Worm (Caenorhabditis elegans): ENCODE data around the gene ucp-4.

ucp-4 gene

ce11 chrV:9340318-9340717 is 6.2 kb downstream of the ucp-4 start:
- TF ChIP-seq ceh-13 (GFP tag; optimal IDR thresholded peaks at IDR 0.05) (no peak), ama-1 (optimal IDR thresholded peaks at IDR 0.05) (no peak)

ce11 chrV:9341814-9342213 is 7.7 kb downstream of the ucp-4 start:
- TF ChIP-seq scrt-1 (GFP tag; IDR thresholded peaks at IDR 0.05), result peak; percentile 40; the same call in 1 of the 2 replicates

DNA sequence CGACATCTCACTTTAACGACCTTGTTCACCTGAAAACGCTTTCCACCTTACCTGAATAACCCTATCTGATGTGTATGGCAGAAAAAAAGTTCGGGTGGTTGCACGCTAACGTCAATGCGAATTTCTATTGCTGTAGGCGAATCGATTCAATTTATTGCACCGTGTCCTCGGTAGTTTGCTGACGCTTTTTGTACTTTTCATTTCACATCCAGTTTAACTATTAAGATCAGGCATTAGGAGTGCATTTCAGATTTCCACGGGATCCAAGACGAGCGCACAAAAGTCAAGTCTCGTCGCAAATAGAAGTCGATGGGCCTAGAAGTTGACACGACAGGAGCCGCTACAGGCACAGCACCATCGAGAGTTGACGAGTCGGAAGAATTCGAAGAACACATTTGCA is 8.2 kb downstream of the ucp-4 start:
- TF ChIP-seq sea-1 (GFP tag; conservative IDR thresholded peaks at IDR 0.05) (peak; percentile 62; the same call in 1 of the 2 replicates), pes-1 (GFP tag; IDR thresholded peaks at IDR 0.05) (peak; percentile 69), flt-1 (GFP tag; IDR thresholded peaks at IDR 0.05) (peak; percentile 60; the same call in 1 of the 2 replicates), tbx-11 (GFP tag; IDR thresholded peaks at IDR 0.05) (peak; percentile 38; the same call in 1 of the 2 replicates)

ce11 chrV:9342965-9343628 is 9.0 kb downstream of the ucp-4 start:
- TF ChIP-seq B0310.2 (tag; optimal IDR thresholded peaks at IDR 0.05), result no peak
- peak; percentile 6 for TF ChIP-seq ama-1 (optimal IDR thresholded peaks at IDR 0.05)
- no peak for TF ChIP-seq hnd-1 (tag; optimal IDR thresholded peaks at IDR 0.05)
- TF ChIP-seq flt-1 (GFP tag; IDR thresholded peaks at IDR 0.05), result no peak
- TF ChIP-seq ets-7 (tag; optimal IDR thresholded peaks at IDR 0.05), result no peak
- TF ChIP-seq F13C5.2 (tag; optimal IDR thresholded peaks at IDR 0.05), result no peak
- peak; percentile 56; the same call in 1 of the 2 replicates for TF ChIP-seq pes-1 (GFP tag; IDR thresholded peaks at IDR 0.05)
- no peak for TF ChIP-seq sea-1 (GFP tag; conservative IDR thresholded peaks at IDR 0.05)
- TF ChIP-seq tbx-11 (GFP tag; IDR thresholded peaks at IDR 0.05), result 0 out of 2 replicates have a peak, but pooled peaks have one; percentile 46
- TF ChIP-seq tra-4 (tag; optimal IDR thresholded peaks at IDR 0.05), result no peak
- no peak for TF ChIP-seq tbx-37 (GFP tag; conservative IDR thresholded peaks at IDR 0.05)
- no peak for TF ChIP-seq ceh-36 (tag; optimal IDR thresholded peaks at IDR 0.05)

DNA sequence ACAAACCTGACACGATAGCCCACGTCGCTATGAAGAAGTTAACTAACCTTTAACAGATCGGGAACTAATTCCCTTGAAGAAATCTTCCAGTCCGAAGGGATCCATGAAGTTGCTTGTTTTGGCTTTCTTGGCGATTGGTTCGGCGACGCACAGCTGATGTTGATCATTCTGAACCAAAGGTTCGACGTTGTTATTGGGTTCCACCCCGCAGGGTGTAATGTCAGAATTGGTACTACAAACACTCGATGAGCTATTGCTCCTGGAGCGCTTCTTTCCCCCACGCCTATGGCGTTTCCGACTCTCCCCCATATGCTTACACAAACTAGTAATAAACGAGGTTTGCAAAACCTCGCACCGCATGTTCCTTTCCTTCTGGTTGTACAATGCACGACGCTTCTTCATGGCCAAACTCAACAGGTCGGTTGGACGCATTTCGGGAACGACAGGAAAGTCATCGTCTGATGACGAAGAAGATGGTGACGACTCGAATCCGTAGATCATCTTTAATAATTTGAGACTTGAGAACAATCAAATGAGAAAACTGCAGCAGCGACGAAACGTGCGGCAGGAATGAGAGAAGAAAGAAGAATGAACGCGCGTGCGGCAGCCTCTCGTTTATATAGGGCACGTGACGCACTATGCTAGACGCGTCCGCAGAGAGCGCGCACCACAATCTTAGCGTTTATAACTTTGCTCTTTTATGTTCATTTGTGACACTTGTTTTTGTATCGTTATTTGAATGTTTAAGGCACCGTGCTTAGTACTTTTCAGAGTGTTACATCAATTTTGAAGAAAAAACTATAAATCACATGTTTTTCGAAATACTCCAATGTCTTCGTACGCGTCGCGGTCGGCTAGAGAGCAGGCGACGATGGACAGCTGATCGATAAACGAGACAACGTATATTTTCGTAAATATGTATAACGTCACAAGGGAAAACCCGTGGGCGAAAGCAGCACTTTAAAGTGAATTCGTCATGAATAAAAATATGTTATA is 9.8 kb downstream of the ucp-4 start, which contains the start of gene tos-1:
tos-1 (minus strand) TSS at position 575 of the 996 bp plus-strand sequence.
- TF ChIP-seq hmbx-1 (tag; optimal IDR thresholded peaks at IDR 0.05), result peak; percentile 66
- peak; percentile 62 for TF ChIP-seq B0310.2 (tag; optimal IDR thresholded peaks at IDR 0.05)
- peak; percentile 99 for TF ChIP-seq ama-1 (optimal IDR thresholded peaks at IDR 0.05)
- peak; percentile 86 for TF ChIP-seq hmg-4 (GFP tag; optimal IDR thresholded peaks at IDR 0.05)
- TF ChIP-seq ceh-36 (tag; optimal IDR thresholded peaks at IDR 0.05), result peak; percentile 70
- TF ChIP-seq scrt-1 (GFP tag; IDR thresholded peaks at IDR 0.05), result 0 out of 2 replicates have a peak, but pooled peaks have one; percentile 45
- peak; percentile 70 for TF ChIP-seq aly-1 (tag; optimal IDR thresholded peaks at IDR 0.05)
- peak; percentile 57 for TF ChIP-seq hnd-1 (tag; optimal IDR thresholded peaks at IDR 0.05)
- peak; percentile 62; the same call in 1 of the 2 replicates for TF ChIP-seq sea-1 (GFP tag; conservative IDR thresholded peaks at IDR 0.05)
- peak; percentile 38 for TF ChIP-seq ceh-13 (GFP tag; optimal IDR thresholded peaks at IDR 0.05)
- peak; percentile 54 for TF ChIP-seq ets-7 (tag; optimal IDR thresholded peaks at IDR 0.05)
- TF ChIP-seq pes-1 (GFP tag; IDR thresholded peaks at IDR 0.05), result peak; percentile 68
- TF ChIP-seq F13C5.2 (tag; optimal IDR thresholded peaks at IDR 0.05), result peak; percentile 98
- peak; percentile 64 for TF ChIP-seq flt-1 (GFP tag; IDR thresholded peaks at IDR 0.05)
- TF ChIP-seq tra-4 (tag; optimal IDR thresholded peaks at IDR 0.05), result peak; percentile 52
- no peak for TF ChIP-seq tbx-37 (GFP tag; conservative IDR thresholded peaks at IDR 0.05)
- TF ChIP-seq tbx-11 (GFP tag; IDR thresholded peaks at IDR 0.05), result peak; percentile 62

- TF ChIP-seq ets-7 (tag; optimal IDR thresholded peaks at IDR 0.05) (no peak), aly-1 (tag; optimal IDR thresholded peaks at IDR 0.05) (no peak), scrt-1 (GFP tag; IDR thresholded peaks at IDR 0.05) (no peak), ceh-13 (GFP tag; optimal IDR thresholded peaks at IDR 0.05) (no peak), pes-1 (GFP tag; IDR thresholded peaks at IDR 0.05) (no peak)
Measured at ce11 chrV:9346804-9347203, 12.7 kb downstream of the ucp-4 start, which contains the start of the genes K07B1.7 and try-5. K07B1.7 (minus strand) TSS chrV:9346962. try-5 (plus strand) TSS chrV:9347044.

ce11 chrV:9349687-9350086 is 15.6 kb downstream of the ucp-4 start, which contains the start of gene srx-47:
srx-47 (plus strand) TSS chrV:9349987.
- TF ChIP-seq ceh-36 (tag; optimal IDR thresholded peaks at IDR 0.05), result no peak
- no peak for TF ChIP-seq tbx-37 (GFP tag; conservative IDR thresholded peaks at IDR 0.05)

- no peak for TF ChIP-seq hmbx-1 (tag; optimal IDR thresholded peaks at IDR 0.05)
- no peak for TF ChIP-seq tbx-11 (GFP tag; IDR thresholded peaks at IDR 0.05)
- no peak for TF ChIP-seq ama-1 (optimal IDR thresholded peaks at IDR 0.05)
- no peak for TF ChIP-seq B0310.2 (tag; optimal IDR thresholded peaks at IDR 0.05)
- TF ChIP-seq flt-1 (GFP tag; IDR thresholded peaks at IDR 0.05), result no peak
- no peak for TF ChIP-seq F13C5.2 (tag; optimal IDR thresholded peaks at IDR 0.05)
- no peak for TF ChIP-seq scrt-1 (GFP tag; IDR thresholded peaks at IDR 0.05)
- TF ChIP-seq hmg-4 (GFP tag; optimal IDR thresholded peaks at IDR 0.05), result no peak
- TF ChIP-seq tbx-37 (GFP tag; conservative IDR thresholded peaks at IDR 0.05), result no peak
- no peak for TF ChIP-seq ets-7 (tag; optimal IDR thresholded peaks at IDR 0.05)
- TF ChIP-seq sea-1 (GFP tag; conservative IDR thresholded peaks at IDR 0.05), result no peak
- no peak for TF ChIP-seq hnd-1 (tag; optimal IDR thresholded peaks at IDR 0.05)
- TF ChIP-seq aly-1 (tag; optimal IDR thresholded peaks at IDR 0.05), result no peak
- no peak for TF ChIP-seq ceh-13 (GFP tag; optimal IDR thresholded peaks at IDR 0.05)
- TF ChIP-seq tra-4 (tag; optimal IDR thresholded peaks at IDR 0.05), result no peak
- TF ChIP-seq ceh-36 (tag; optimal IDR thresholded peaks at IDR 0.05), result no peak
Measured at ce11 chrV:9352947-9353346, 18.8 kb downstream of the ucp-4 start, which contains the start of gene srx-46. srx-46 (plus strand) TSS chrV:9353247.
